In genomic region chrIV:8626294-8626693, ce11 we compare ENCODE assay signal across 7 worm cellular contexts.
TF ChIP-seq lines count a peak whose summit lies in the region.

No protein-coding gene starts in this region.

TF ChIP-seq in whole organism, L1 larva, 84 proteins besides CTCF, POLR2A, EP300 and RAD21 (continues in another document):
- TF ChIP-seq pqm-1 (tag; optimal IDR thresholded peaks at IDR 0.05; lab: Kevin White, UChicago): no peak
- no peak for TF ChIP-seq fos-1 (tag; optimal IDR thresholded peaks at IDR 0.05; lab: Kevin White, UChicago)
- TF ChIP-seq nhr-76 (tag; optimal IDR thresholded peaks at IDR 0.05; lab: Kevin White, UChicago): no peak
- no peak for TF ChIP-seq fkh-4 (tag; optimal IDR thresholded peaks at IDR 0.05; lab: Kevin White, UChicago; ENCODE audit: borderline replicate concordance)
- no peak for TF ChIP-seq C34B4.2 (tag; optimal IDR thresholded peaks at IDR 0.05; lab: Kevin White, UChicago)
- no peak for TF ChIP-seq nhr-47 (tag; optimal IDR thresholded peaks at IDR 0.05; lab: Kevin White, UChicago)
- TF ChIP-seq ceh-8 (GFP tag; optimal IDR thresholded peaks at IDR 0.05; lab: Kevin White, UChicago): no peak
- no peak for TF ChIP-seq nhr-237 (tag; optimal IDR thresholded peaks at IDR 0.05; lab: Kevin White, UChicago)
- TF ChIP-seq nhr-90 (tag; optimal IDR thresholded peaks at IDR 0.05; lab: Kevin White, UChicago; ENCODE audit: poor library complexity): no peak
- TF ChIP-seq ceh-88 (GFP tag; IDR thresholded peaks at IDR 0.05; lab: Robert Waterston, UW): no peak
- TF ChIP-seq nhr-84 (tag; optimal IDR thresholded peaks at IDR 0.05; lab: Kevin White, UChicago): no peak
- no peak for TF ChIP-seq pag-3 (tag; optimal IDR thresholded peaks at IDR 0.05; lab: Kevin White, UChicago; ENCODE audit: borderline replicate concordance, insufficient read depth)
- TF ChIP-seq lin-14 (GFP tag; optimal IDR thresholded peaks at IDR 0.05; lab: Kevin White, UChicago): peak; percentile 68

TF ChIP-seq in whole organism, L2 larva, 48 proteins besides CTCF, POLR2A, EP300 and RAD21:
- TF ChIP-seq C34F6.9 (tag; optimal IDR thresholded peaks at IDR 0.05; lab: Kevin White, UChicago) (peak; percentile 7), ztf-4 (tag; optimal IDR thresholded peaks at IDR 0.05; lab: Kevin White, UChicago) (no peak), nhr-11 (tag; optimal IDR thresholded peaks at IDR 0.05; lab: Kevin White, UChicago) (no peak)

TF ChIP-seq in whole organism, L3 larva, 47 proteins besides CTCF, POLR2A, EP300 and RAD21:
- TF ChIP-seq nfya-1 (tag; optimal IDR thresholded peaks at IDR 0.05; lab: Kevin White, UChicago; ENCODE audit: insufficient read depth) (peak; percentile 9), R02D3.7 (tag; optimal IDR thresholded peaks at IDR 0.05; lab: Kevin White, UChicago) (no peak)
TF ChIP-seq in whole organism, L3 larva: peak in this region for 1.

TF ChIP-seq in whole organism, L4 larva, 104 proteins besides CTCF, POLR2A, EP300 and RAD21:
- 0 out of 2 replicates have a peak, but pooled peaks have one; percentile 24 for TF ChIP-seq egl-43 (GFP tag; IDR thresholded peaks at IDR 0.05; lab: Robert Waterston, UW)
- no peak for TF ChIP-seq zfp-3 (GFP tag; conservative IDR thresholded peaks at IDR 0.05; lab: Robert Waterston, UW)
- TF ChIP-seq hif-1 (tag; optimal IDR thresholded peaks at IDR 0.05; lab: Kevin White, UChicago): peak in 1 of 2 experiments; percentile 4
- no peak for TF ChIP-seq ceh-44 (GFP tag; IDR thresholded peaks at IDR 0.05; lab: Robert Waterston, UW)
- peak; percentile 70; the same call in 1 of the 2 replicates for TF ChIP-seq T26A8.4 (GFP tag; IDR thresholded peaks at IDR 0.05; lab: Robert Waterston, UW)
- TF ChIP-seq ctbp-1 (GFP tag; IDR thresholded peaks at IDR 0.05; lab: Robert Waterston, UW): 0 out of 2 replicates have a peak, but pooled peaks have one; percentile 18
- TF ChIP-seq R02D3.7 (tag; optimal IDR thresholded peaks at IDR 0.05; lab: Kevin White, UChicago): no peak
- TF ChIP-seq aha-1 (tag; lab: Kevin White, UChicago): peak; percentile 8
- TF ChIP-seq zfp-2 (tag; optimal IDR thresholded peaks at IDR 0.05; lab: Kevin White, UChicago): no peak
- 0 out of 2 replicates have a peak, but pooled peaks have one; percentile 8 for TF ChIP-seq pha-4 (GFP tag; IDR thresholded peaks at IDR 0.05; lab: Robert Waterston, UW)
- TF ChIP-seq pha-4 (tag; optimal IDR thresholded peaks at IDR 0.05; lab: Kevin White, UChicago): no peak
TF ChIP-seq in whole organism, L4 larva: peak in this region for 6.

TF ChIP-seq in whole organism, late embryonic, 69 proteins besides CTCF, POLR2A, EP300 and RAD21:
- TF ChIP-seq K02D7.2 (tag; optimal IDR thresholded peaks at IDR 0.05; lab: Kevin White, UChicago) (no peak), unc-42 (tag; optimal IDR thresholded peaks at IDR 0.05; lab: Kevin White, UChicago) (peak; percentile 77)

TF ChIP-seq in whole organism, mixed stage, embryonic, 35 proteins besides CTCF, POLR2A, EP300 and RAD21:
- peak; percentile 78 for TF ChIP-seq ces-1 (GFP tag; optimal IDR thresholded peaks at IDR 0.05; lab: Kevin White, UChicago)
- TF ChIP-seq elt-1 (tag; optimal IDR thresholded peaks at IDR 0.05; lab: Kevin White, UChicago; ENCODE audit: borderline replicate concordance, insufficient read depth): no peak

TF ChIP-seq in whole organism, young adult, 124 proteins besides CTCF, POLR2A, EP300 and RAD21:
- TF ChIP-seq let-526 (GFP tag; IDR thresholded peaks at IDR 0.05; lab: Robert Waterston, UW): 0 out of 2 replicates have a peak, but pooled peaks have one; percentile 7
- no peak for TF ChIP-seq Y53G8AR.9 (GFP tag; conservative IDR thresholded peaks at IDR 0.05; lab: Robert Waterston, UW)
- no peak for TF ChIP-seq C06A6.2 (GFP tag; conservative IDR thresholded peaks at IDR 0.05; lab: Robert Waterston, UW)
- 0 out of 2 replicates have a peak, but pooled peaks have one; percentile 52 for TF ChIP-seq pbrm-1 (GFP tag; IDR thresholded peaks at IDR 0.05; lab: Robert Waterston, UW)
- TF ChIP-seq cebp-1 (GFP tag; IDR thresholded peaks at IDR 0.05; lab: Robert Waterston, UW): no peak
- peak; percentile 18 for TF ChIP-seq cebp-1 (tag; optimal IDR thresholded peaks at IDR 0.05; lab: Kevin White, UChicago)
- TF ChIP-seq ekl-4 (GFP tag; IDR thresholded peaks at IDR 0.05; lab: Robert Waterston, UW): 0 out of 2 replicates have a peak, but pooled peaks have one; percentile 25
TF ChIP-seq in whole organism, young adult: peak in this region for 4.
